Worm (Caenorhabditis elegans) whole organism, L2 larva: Measurements from ENCODE around the gene F38B6.4.

Experiments used
- aly-2 ChIP-seq: fragments of 150-350 bp; optimal IDR thresholded peaks from 2 replicates; lab custom pipeline; 2014; ENCODE audit warnings: missing biosample characterization, missing genetic modification characterization
- ama-1 ChIP-seq: fragments of 150-350 bp; optimal IDR thresholded peaks from 2 replicates; lab custom pipeline; 2018; ENCODE audit warnings: inconsistent platforms
- blmp-1 ChIP-seq: sonication (generic microtip); optimal IDR thresholded peaks from 2 replicates; lab custom pipeline; 2017; ENCODE audit warnings: missing genetic modification characterization, mild to moderate bottlenecking, missing compliant biosample characterization, antibody characterized with exemption, moderate library complexity; ENCODE audit not compliant: insufficient read depth
- elt-1 ChIP-seq: fragments of 150-350 bp; optimal IDR thresholded peaks from 2 replicates; lab custom pipeline; 2014; ENCODE audit warnings: missing biosample characterization, missing genetic modification characterization
- lsy-2 ChIP-seq, 2 experiments: fragments of 150-350 bp in 1 of 2; sonication (generic microtip) in 1 of 2; optimal IDR thresholded peaks; 2 replicates each; lab custom pipeline; 2014 to 2017; ENCODE audit warnings: missing biosample characterization in 2 of 2, missing genetic modification characterization in 2 of 2
- mdl-1 ChIP-seq, 2 experiments: fragments of 150-350 bp in 1 of 2; sonication (generic microtip) in 1 of 2; optimal IDR thresholded peaks; 2 replicates each; lab custom pipeline; 2017; ENCODE audit warnings: missing biosample characterization in 2 of 2, missing genetic modification characterization in 2 of 2
- nhr-12 ChIP-seq: fragments of 150-350 bp; optimal IDR thresholded peaks from 2 replicates; lab custom pipeline; 2014; ENCODE audit warnings: missing biosample characterization, missing genetic modification characterization
- zag-1 ChIP-seq: fragments of 150-350 bp; optimal IDR thresholded peaks from 2 replicates; lab custom pipeline; 2014; ENCODE audit warnings: missing biosample characterization, missing genetic modification characterization
- ztf-11 ChIP-seq: sonication (generic microtip); optimal IDR thresholded peaks from 2 replicates; lab custom pipeline; 2017; ENCODE audit warnings: missing biosample characterization, missing genetic modification characterization

- TF ChIP-seq nhr-12 (tag; lab: Kevin White, UChicago) (no peak), aly-2 (no peak), blmp-1 (tag; lab: Kevin White, UChicago) (no peak), lsy-2 (tag; optimal IDR thresholded peaks at IDR 0.05; lab: Kevin White, UChicago) (no peak), ama-1 (lab: Kevin White, UChicago) (no peak), zag-1 (no peak), elt-1 (tag; lab: Kevin White, UChicago) (no peak), ztf-11 (tag; lab: Kevin White, UChicago) (no peak), mdl-1 (tag; optimal IDR thresholded peaks at IDR 0.05; lab: Kevin White, UChicago) (no peak)
These were observed 48.3 kb downstream of the F38B6.4 start, which contains the start of gene smf-1 for ce11 chrX:6722966-6723365.
